Worm (Caenorhabditis elegans) whole organism, midembryonic: ENCODE measurements around the gene F54C9.3.

Experiments used
- T22C8.4 ChIP-seq: fragments of 200-800 bp; sonication (Bioruptor generic); IDR thresholded peaks from 2 replicates; pipeline ENCODE4 v1.3.6; 2022; ENCODE audit warnings: missing genetic modification characterization, missing compliant biosample characterization
- flt-1 ChIP-seq: fragments of 200-800 bp; sonication (Bioruptor generic); IDR thresholded peaks from 2 replicates; pipeline ENCODE4 v1.3.6; 2022; ENCODE audit warnings: missing genetic modification characterization, missing compliant biosample characterization
- klf-2 ChIP-seq: fragments of 200-800 bp; sonication (Bioruptor generic); conservative IDR thresholded peaks from 2 replicates; pipeline ENCODE4 v1.3.6; 2022; ENCODE audit warnings: missing genetic modification reagents, missing genetic modification characterization, missing compliant biosample characterization
- med-1 ChIP-seq: sonication (generic microtip); optimal IDR thresholded peaks from 2 replicates; lab custom pipeline; 2017; ENCODE audit warnings: missing genetic modification characterization, mild to moderate bottlenecking, missing compliant biosample characterization, antibody characterized with exemption, missing genetic modification reagents; ENCODE audit not compliant: insufficient read depth
- ref-1 ChIP-seq: fragments of 200-800 bp; sonication (Bioruptor generic); conservative IDR thresholded peaks from 2 replicates; pipeline ENCODE4 v1.3.6; 2022; ENCODE audit warnings: missing genetic modification reagents, missing genetic modification characterization, missing compliant biosample characterization
- ztf-23 ChIP-seq: fragments of 200-800 bp; sonication (Bioruptor generic); IDR thresholded peaks from 2 replicates; pipeline ENCODE4 v1.3.6; 2022; ENCODE audit warnings: missing genetic modification reagents, missing genetic modification characterization, missing compliant biosample characterization

DNA sequence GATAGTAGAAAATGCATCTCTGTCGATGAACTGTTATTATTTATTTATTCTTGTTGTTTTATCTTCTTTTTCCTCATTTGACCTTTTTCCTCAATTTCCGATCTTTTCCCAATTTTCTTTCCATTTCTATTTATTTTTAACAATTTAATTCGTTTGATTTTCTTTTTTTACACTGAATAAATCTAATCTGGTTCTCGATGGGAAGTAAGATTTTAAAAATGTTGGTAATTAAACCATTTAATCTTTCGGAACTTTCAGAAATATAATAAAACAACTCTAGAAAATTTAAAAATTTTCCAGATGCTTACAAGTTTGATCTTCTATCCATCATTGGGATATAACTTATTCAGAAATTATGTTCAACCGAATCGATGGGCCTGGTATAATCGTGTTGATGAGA lies 39.9 kb upstream of the F54C9.3 start, which contains the start of gene F28C6.8:
- TF ChIP-seq flt-1, result no peak
- TF ChIP-seq ztf-23 (GFP tag; lab: Robert Waterston, UW), result no peak
- TF ChIP-seq med-1, result no peak
- TF ChIP-seq T22C8.4 (GFP tag; lab: Robert Waterston, UW), result no peak
- TF ChIP-seq klf-2 (GFP tag; lab: Robert Waterston, UW), result no peak
- no peak for TF ChIP-seq ref-1 (GFP tag; lab: Robert Waterston, UW)
